Worm (Caenorhabditis elegans) whole organism, L3 larva: Measurements from ENCODE around the gene C14A4.13.
A peak's percentile ranks its signal among the peaks of the same experiment; 100 is the strongest.

Experiments used
- R02D3.7 ChIP-seq: fragments of 150-350 bp; optimal IDR thresholded peaks from 2 replicates; lab custom pipeline; 2014; ENCODE audit warnings: missing biosample characterization, missing genetic modification characterization
- ZK546.5 ChIP-seq: sonication (generic microtip); optimal IDR thresholded peaks from 2 replicates; lab custom pipeline; 2017; ENCODE audit warnings: missing biosample characterization, missing genetic modification characterization
- aly-2 ChIP-seq: fragments of 150-350 bp; optimal IDR thresholded peaks from 2 replicates; lab custom pipeline; 2014; ENCODE audit warnings: missing biosample characterization, missing genetic modification characterization
- ama-1 ChIP-seq: fragments of 150-350 bp; optimal IDR thresholded peaks from 2 replicates; lab custom pipeline; 2018
- ceh-16 ChIP-seq: sonication (generic microtip); optimal IDR thresholded peaks from 2 replicates; lab custom pipeline; 2017; ENCODE audit warnings: missing biosample characterization, missing genetic modification characterization
- ceh-82 ChIP-seq: fragments of 150-350 bp; optimal IDR thresholded peaks from 2 replicates; lab custom pipeline; 2014; ENCODE audit warnings: missing biosample characterization, missing genetic modification characterization
- daf-12 ChIP-seq: fragments of 150-350 bp; optimal IDR thresholded peaks from 2 replicates; lab custom pipeline; 2014; ENCODE audit warnings: missing biosample characterization, missing genetic modification reagents, missing genetic modification characterization
- egl-27 ChIP-seq: sonication (generic microtip); optimal IDR thresholded peaks from 4 replicates; lab custom pipeline; 2017; ENCODE audit warnings: missing biosample characterization, missing genetic modification reagents, missing genetic modification characterization
- egl-5 ChIP-seq: fragments of 150-350 bp; optimal IDR thresholded peaks from 2 replicates; lab custom pipeline; 2017; ENCODE audit warnings: missing biosample characterization, missing genetic modification reagents, missing genetic modification characterization, inconsistent platforms
- elt-1 ChIP-seq: fragments of 150-350 bp; optimal IDR thresholded peaks from 2 replicates; lab custom pipeline; 2014; ENCODE audit warnings: missing biosample characterization, missing genetic modification characterization
- elt-2 ChIP-seq: sonication (generic microtip); optimal IDR thresholded peaks from 2 replicates; lab custom pipeline; 2016; ENCODE audit warnings: missing genetic modification reagents, mild to moderate bottlenecking, missing genetic modification characterization, missing compliant biosample characterization
- elt-3 ChIP-seq, 3 experiments: fragments of 150-350 bp in 1 of 3; sonication (generic microtip) in 2 of 3; optimal IDR thresholded peaks; 2 replicates in 2 of 3; 4 replicates in 1 of 3; lab custom pipeline; 2014 to 2017; ENCODE audit warnings: missing biosample characterization in 3 of 3, missing genetic modification characterization in 3 of 3
- eor-1 ChIP-seq, 2 experiments: fragments of 150-350 bp; optimal IDR thresholded peaks; 2 replicates each; lab custom pipeline; 2014 to 2018; ENCODE audit warnings: missing biosample characterization in 2 of 2, missing genetic modification characterization in 2 of 2
- fkh-10 ChIP-seq: sonication (generic microtip); optimal IDR thresholded peaks from 2 replicates; lab custom pipeline; 2017; ENCODE audit warnings: missing biosample characterization, missing genetic modification reagents, missing genetic modification characterization
- fkh-2 ChIP-seq: fragments of 150-350 bp; optimal IDR thresholded peaks from 2 replicates; lab custom pipeline; 2014; ENCODE audit warnings: missing biosample characterization, missing genetic modification reagents, missing genetic modification characterization
- fos-1 ChIP-seq: fragments of 150-350 bp; optimal IDR thresholded peaks from 2 replicates; lab custom pipeline; 2014; ENCODE audit warnings: missing biosample characterization, missing genetic modification characterization
- hmg-11 ChIP-seq: sonication (generic microtip); optimal IDR thresholded peaks from 2 replicates; lab custom pipeline; 2016; ENCODE audit warnings: missing genetic modification characterization, missing compliant biosample characterization
- jun-1 ChIP-seq: fragments of 150-350 bp; optimal IDR thresholded peaks from 2 replicates; lab custom pipeline; 2014; ENCODE audit warnings: missing biosample characterization, missing genetic modification reagents, missing genetic modification characterization
- lin-15B ChIP-seq: fragments of 150-350 bp; optimal IDR thresholded peaks from 2 replicates; lab custom pipeline; 2014; ENCODE audit warnings: missing biosample characterization, missing genetic modification characterization
- lin-39 ChIP-seq: fragments of 150-350 bp; optimal IDR thresholded peaks from 2 replicates; lab custom pipeline; 2018; ENCODE audit warnings: missing biosample characterization, missing genetic modification reagents, missing genetic modification characterization
- lsy-12 ChIP-seq: sonication (generic microtip); optimal IDR thresholded peaks from 2 replicates; lab custom pipeline; 2016; ENCODE audit warnings: mild to moderate bottlenecking, missing genetic modification characterization, missing compliant biosample characterization
- nfya-1 ChIP-seq: sonication (generic microtip); optimal IDR thresholded peaks from 2 replicates; lab custom pipeline; 2017; ENCODE audit warnings: missing genetic modification characterization, mild to moderate bottlenecking, missing compliant biosample characterization, antibody characterized with exemption, moderate library complexity; ENCODE audit not compliant: insufficient read depth
- nhr-11 ChIP-seq: fragments of 150-350 bp; optimal IDR thresholded peaks from 2 replicates; lab custom pipeline; 2014; ENCODE audit warnings: missing biosample characterization, missing genetic modification characterization
- nhr-12 ChIP-seq: fragments of 150-350 bp; optimal IDR thresholded peaks from 2 replicates; lab custom pipeline; 2014; ENCODE audit warnings: missing biosample characterization, missing genetic modification characterization
- nhr-25 ChIP-seq: sonication (generic microtip); optimal IDR thresholded peaks from 2 replicates; lab custom pipeline; 2017; ENCODE audit warnings: missing biosample characterization, missing genetic modification characterization
- nhr-28 ChIP-seq: fragments of 150-350 bp; optimal IDR thresholded peaks from 2 replicates; lab custom pipeline; 2014; ENCODE audit warnings: missing biosample characterization, missing genetic modification characterization
- nhr-43 ChIP-seq: sonication (generic microtip); optimal IDR thresholded peaks from 2 replicates; lab custom pipeline; 2016; ENCODE audit warnings: mild to moderate bottlenecking, missing genetic modification characterization, missing compliant biosample characterization; ENCODE audit not compliant: poor library complexity, severe bottlenecking
- nhr-67 ChIP-seq: fragments of 150-350 bp; optimal IDR thresholded peaks from 2 replicates; lab custom pipeline; 2014; ENCODE audit warnings: missing biosample characterization, missing genetic modification characterization
- nhr-76 ChIP-seq: fragments of 150-350 bp; sonication (generic microtip); optimal IDR thresholded peaks from 5 replicates; lab custom pipeline; 2014; ENCODE audit warnings: missing biosample characterization, missing genetic modification characterization
- nhr-77 ChIP-seq: fragments of 150-350 bp; optimal IDR thresholded peaks from 2 replicates; lab custom pipeline; 2014; ENCODE audit warnings: missing biosample characterization, missing genetic modification characterization
- pha-4 ChIP-seq: fragments of 150-350 bp; optimal IDR thresholded peaks from 2 replicates; lab custom pipeline; 2014; ENCODE audit warnings: missing biosample characterization, missing genetic modification reagents, missing genetic modification characterization
- pqm-1 ChIP-seq: fragments of 150-350 bp; optimal IDR thresholded peaks from 2 replicates; lab custom pipeline; 2017; ENCODE audit warnings: missing biosample characterization, missing genetic modification characterization, inconsistent platforms
- sea-2 ChIP-seq: fragments of 150-350 bp; sonication (generic microtip); optimal IDR thresholded peaks from 4 replicates; lab custom pipeline; 2014; ENCODE audit warnings: missing biosample characterization, missing genetic modification reagents, missing genetic modification characterization
- skn-1 ChIP-seq: fragments of 150-350 bp; optimal IDR thresholded peaks from 2 replicates; lab custom pipeline; 2014; ENCODE audit warnings: missing biosample characterization, missing genetic modification characterization
- tbx-2 ChIP-seq: sonication (generic microtip); optimal IDR thresholded peaks from 2 replicates; lab custom pipeline; 2016; ENCODE audit warnings: mild to moderate bottlenecking, missing genetic modification characterization, missing compliant biosample characterization
- unc-39 ChIP-seq: sonication (generic microtip); optimal IDR thresholded peaks from 4 replicates; lab custom pipeline; 2017; ENCODE audit warnings: missing biosample characterization, missing genetic modification characterization
- unc-62 ChIP-seq: fragments of 150-350 bp; sonication (generic microtip); optimal IDR thresholded peaks from 4 replicates; lab custom pipeline; 2014; ENCODE audit warnings: missing biosample characterization, missing genetic modification reagents, missing genetic modification characterization
- zag-1 ChIP-seq: fragments of 150-350 bp; optimal IDR thresholded peaks from 2 replicates; lab custom pipeline; 2014; ENCODE audit warnings: missing biosample characterization, missing genetic modification characterization

Gene C14A4.13

ce11 chrII:10618157-10618556 lies at the start of gene C14A4.13:
TSS of gene C14A4.13 (plus strand) at chrII:10618457.
- TF ChIP-seq lin-39 (no peak), nhr-67 (tag; lab: Kevin White, UChicago) (no peak)

ce11 chrII:10569498-10569897 lies 48.8 kb upstream of the C14A4.13 start:
- TF ChIP-seq nhr-77 (no peak), aly-2 (tag; lab: Kevin White, UChicago) (no peak), nhr-11 (tag; lab: Kevin White, UChicago) (peak; percentile 49), pha-4 (no peak), egl-5 (tag; lab: Kevin White, UChicago) (no peak), nfya-1 (peak; percentile 18)

- TF ChIP-seq nhr-43 (tag; lab: Kevin White, UChicago), result no peak
- TF ChIP-seq nhr-28 (tag; lab: Kevin White, UChicago), result no peak
- TF ChIP-seq ZK546.5 (tag; lab: Kevin White, UChicago), result no peak
- no peak for TF ChIP-seq egl-27
- no peak for TF ChIP-seq aly-2 (tag; lab: Kevin White, UChicago)
- no peak for TF ChIP-seq unc-62 (GFP tag; lab: Kevin White, UChicago)
- no peak for TF ChIP-seq sea-2 (GFP tag; lab: Kevin White, UChicago)
- no peak for TF ChIP-seq egl-5 (tag; lab: Kevin White, UChicago)
- TF ChIP-seq elt-1 (tag; lab: Kevin White, UChicago), result no peak
- no peak for TF ChIP-seq jun-1 (tag; lab: Kevin White, UChicago)
- no peak for TF ChIP-seq hmg-11 (tag; lab: Kevin White, UChicago)
- TF ChIP-seq ama-1 (lab: Kevin White, UChicago), result no peak
- TF ChIP-seq lsy-12 (tag; lab: Kevin White, UChicago), result no peak
- TF ChIP-seq daf-12 (tag; lab: Kevin White, UChicago), result no peak
- TF ChIP-seq pha-4, result no peak
- TF ChIP-seq elt-3 (tag; optimal IDR thresholded peaks at IDR 0.05; lab: Kevin White, UChicago), result no peak
- TF ChIP-seq ceh-82 (tag; lab: Kevin White, UChicago), result no peak
- TF ChIP-seq elt-2 (tag; lab: Kevin White, UChicago), result no peak
- TF ChIP-seq nhr-25 (tag; lab: Kevin White, UChicago), result no peak
These were observed 48.0 kb upstream of the C14A4.13 start, which contains the start of gene txt-13 for ce11 chrII:10570302-10570701. TSS of gene txt-13 (plus strand) at chrII:10570602.

- no peak for TF ChIP-seq elt-1 (tag; lab: Kevin White, UChicago)
- TF ChIP-seq tbx-2 (tag; lab: Kevin White, UChicago), result no peak
- TF ChIP-seq ZK546.5 (tag; lab: Kevin White, UChicago), result no peak
- TF ChIP-seq hmg-11 (tag; lab: Kevin White, UChicago), result no peak
- no peak for TF ChIP-seq fkh-10 (GFP tag; lab: Kevin White, UChicago)
- TF ChIP-seq nfya-1, result no peak
- TF ChIP-seq ceh-16 (tag; lab: Kevin White, UChicago), result no peak
- TF ChIP-seq eor-1 (tag; optimal IDR thresholded peaks at IDR 0.05; lab: Kevin White, UChicago), result no peak
- no peak for TF ChIP-seq unc-39 (tag; lab: Kevin White, UChicago)
- no peak for TF ChIP-seq fkh-2
- TF ChIP-seq sea-2 (GFP tag; lab: Kevin White, UChicago), result no peak
- no peak for TF ChIP-seq aly-2 (tag; lab: Kevin White, UChicago)
- no peak for TF ChIP-seq nhr-76 (tag; lab: Kevin White, UChicago)
- TF ChIP-seq elt-3 (tag; optimal IDR thresholded peaks at IDR 0.05; lab: Kevin White, UChicago), result no peak
- TF ChIP-seq pqm-1 (tag; lab: Kevin White, UChicago), result no peak
- TF ChIP-seq zag-1 (tag; lab: Kevin White, UChicago), result no peak
- no peak for TF ChIP-seq nhr-11 (tag; lab: Kevin White, UChicago)
These were observed 46.3 kb upstream of the C14A4.13 start, which contains the start of gene C06A1.3 for ce11 chrII:10571967-10572366. TSS of gene C06A1.3 (plus strand) at chrII:10572267.

- TF ChIP-seq unc-62 (GFP tag; lab: Kevin White, UChicago) (no peak), skn-1 (tag; lab: Kevin White, UChicago) (no peak), ceh-16 (tag; lab: Kevin White, UChicago) (no peak), R02D3.7 (no peak), fkh-2 (no peak), lin-15B (tag; lab: Kevin White, UChicago) (no peak), elt-2 (tag; lab: Kevin White, UChicago) (no peak), nhr-12 (tag; lab: Kevin White, UChicago) (no peak), jun-1 (tag; lab: Kevin White, UChicago) (no peak), daf-12 (tag; lab: Kevin White, UChicago) (no peak), fos-1 (no peak)
- TF ChIP-seq, all 47 proteins: peak for 0
These were observed 44.1 kb upstream of the C14A4.13 start for ce11 chrII:10574177-10574576.
